Fruit fly (Drosophila melanogaster) whole organism, wandering third instar larva: Measurements from ENCODE around the gene CG14605.

Experiments used
- Abd-B ChIP-seq: fragments of >200 bp; optimal IDR thresholded peaks from 2 replicates; lab custom pipeline; 2017; ENCODE audit warnings: missing biosample characterization, missing genetic modification characterization
- Myc ChIP-seq: fragments of >200 bp; optimal IDR thresholded peaks from 2 replicates; lab custom pipeline; 2017
- OdsH ChIP-seq: fragments of 200-800 bp; sonication (Bioruptor generic); optimal IDR thresholded peaks from 2 replicates; lab custom pipeline; 2016; ENCODE audit warnings: missing biosample characterization, mild to moderate bottlenecking, missing genetic modification characterization
- Rel ChIP-seq, 2 experiments: fragments of 200-800 bp; sonication (Bioruptor generic) in 1 of 2; optimal IDR thresholded peaks; 2 replicates in 1 of 2; 3 replicates in 1 of 2; lab custom pipeline; 2016 to 2019; ENCODE audit warnings: mild to moderate bottlenecking in 2 of 2, missing biosample characterization in 2 of 2, missing genetic modification characterization in 2 of 2, moderate library complexity in 1 of 2
- br ChIP-seq: fragments of 200-800 bp; sonication (Bioruptor generic); optimal IDR thresholded peaks from 2 replicates; lab custom pipeline; 2016; ENCODE audit warnings: missing biosample characterization, missing genetic modification characterization
- dsf ChIP-seq: sonication (Bioruptor generic); optimal IDR thresholded peaks from 2 replicates; lab custom pipeline; 2016; ENCODE audit warnings: missing biosample characterization, missing genetic modification characterization, borderline replicate concordance
- fru ChIP-seq: fragments of 200-800 bp; sonication (Bioruptor generic); optimal IDR thresholded peaks from 3 replicates; lab custom pipeline; 2016; ENCODE audit warnings: missing biosample characterization, mild to moderate bottlenecking, missing genetic modification characterization
- h ChIP-seq: fragments of 200-800 bp; sonication (Bioruptor generic); optimal IDR thresholded peaks from 3 replicates; lab custom pipeline; 2016; ENCODE audit warnings: missing biosample characterization, mild to moderate bottlenecking, missing genetic modification characterization
- lola ChIP-seq: fragments of >200 bp; optimal IDR thresholded peaks from 2 replicates; lab custom pipeline; 2017; ENCODE audit warnings: missing biosample characterization, missing genetic modification characterization
- psq ChIP-seq: fragments of 200-800 bp; sonication (Bioruptor generic); optimal IDR thresholded peaks from 3 replicates; lab custom pipeline; 2017; ENCODE audit warnings: missing biosample characterization, mild to moderate bottlenecking, missing genetic modification characterization, moderate library complexity
- tai ChIP-seq: sonication (Bioruptor generic); optimal IDR thresholded peaks from 2 replicates; lab custom pipeline; 2016; ENCODE audit warnings: missing biosample characterization, missing genetic modification characterization
- usp ChIP-seq: fragments of >200 bp; optimal IDR thresholded peaks from 2 replicates; lab custom pipeline; 2017; ENCODE audit warnings: missing biosample characterization, missing genetic modification characterization

DNA sequence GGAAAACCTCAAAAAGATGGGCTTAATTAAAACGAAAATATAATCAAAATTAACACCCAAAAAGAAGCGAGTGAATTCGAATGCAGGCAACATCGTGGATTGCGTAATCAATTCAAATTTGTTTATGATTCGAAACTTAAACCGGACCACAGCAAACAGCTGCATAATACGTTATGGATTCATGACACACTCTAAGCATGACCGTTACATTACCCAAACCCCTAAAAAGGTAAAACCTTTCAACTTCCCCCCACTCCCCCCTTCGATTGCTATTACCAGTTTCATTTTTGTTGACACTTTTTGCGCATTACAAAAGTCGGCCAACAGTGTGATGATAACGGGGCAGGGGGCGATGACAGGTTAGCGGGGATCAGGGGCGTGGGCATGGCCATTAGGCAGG, 49.6 kb downstream of the CG14605 start:
- TF ChIP-seq Myc (lab: Kevin White, UChicago), result no peak
- no peak for TF ChIP-seq fru
- no peak for TF ChIP-seq Abd-B
- no peak for TF ChIP-seq br (GFP tag; lab: Kevin White, UChicago)
- no peak for TF ChIP-seq h (GFP tag; lab: Kevin White, UChicago)
- no peak for TF ChIP-seq OdsH
- no peak for TF ChIP-seq Rel (GFP tag; optimal IDR thresholded peaks at IDR 0.05; lab: Kevin White, UChicago)
- TF ChIP-seq Rel (tag; optimal IDR thresholded peaks at IDR 0.05; lab: Kevin White, UChicago), result no peak
- TF ChIP-seq usp (GFP tag; lab: Kevin White, UChicago), result no peak
- TF ChIP-seq lola (GFP tag; lab: Kevin White, UChicago), result no peak
- TF ChIP-seq psq (GFP tag; lab: Kevin White, UChicago), result no peak
- TF ChIP-seq tai (GFP tag; lab: Kevin White, UChicago), result no peak
- TF ChIP-seq dsf (GFP tag; lab: Kevin White, UChicago), result no peak
